Worm (Caenorhabditis elegans): ENCODE measurements around the gene gpa-5.

DNA sequence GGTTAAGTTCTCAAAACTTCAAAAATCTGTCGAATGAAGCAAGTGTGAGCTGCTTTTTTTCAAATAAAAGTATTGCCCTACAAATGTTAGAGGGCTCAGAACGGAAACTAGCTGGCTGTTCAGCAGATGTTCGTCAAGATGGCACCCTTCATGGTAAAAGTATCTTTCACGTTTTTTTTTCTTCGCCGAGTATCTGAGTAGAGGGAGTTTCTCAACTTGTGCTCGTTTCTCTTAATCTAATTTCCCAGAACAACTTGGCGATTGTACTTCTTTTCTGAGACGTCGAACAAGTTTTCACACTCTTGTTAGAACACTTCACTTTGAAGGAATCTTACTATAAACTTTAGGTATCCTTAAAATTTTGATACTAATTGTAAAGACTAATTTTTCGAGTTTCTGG is 33.1 kb downstream of the gpa-5 start:
- TF ChIP-seq B0310.2 (tag; optimal IDR thresholded peaks at IDR 0.05) (no peak), F13C5.2 (tag; optimal IDR thresholded peaks at IDR 0.05) (no peak), ceh-13 (GFP tag; optimal IDR thresholded peaks at IDR 0.05) (no peak), flt-1 (GFP tag; IDR thresholded peaks at IDR 0.05) (no peak), ama-1 (optimal IDR thresholded peaks at IDR 0.05) (no peak), ceh-36 (tag; optimal IDR thresholded peaks at IDR 0.05) (no peak)

Measured in whole organism, early embryonic.